Worm (Caenorhabditis elegans) whole organism, early embryonic: ENCODE results near the gene F44B9.8.

ENCODE experiments used
- F13C5.2 ChIP-seq: sonication (generic microtip); optimal IDR thresholded peaks from 2 replicates; lab custom pipeline; 2017; ENCODE audit warnings: mild to moderate bottlenecking, missing genetic modification characterization, inconsistent platforms, missing compliant biosample characterization
- ama-1 ChIP-seq: fragments of 150-350 bp; optimal IDR thresholded peaks from 2 replicates; lab custom pipeline; 2014
- ceh-36 ChIP-seq: sonication (generic microtip); optimal IDR thresholded peaks from 2 replicates; lab custom pipeline; 2016; ENCODE audit warnings: missing genetic modification characterization, inconsistent platforms, missing compliant biosample characterization
- ets-7 ChIP-seq: sonication (generic microtip); optimal IDR thresholded peaks from 2 replicates; lab custom pipeline; 2016; ENCODE audit warnings: missing genotype, missing genetic modification characterization, missing compliant biosample characterization
- flt-1 ChIP-seq: fragments of 200-800 bp; sonication (Bioruptor generic); IDR thresholded peaks from 2 replicates; pipeline ENCODE4 v1.3.6; 2022; ENCODE audit warnings: missing genetic modification characterization, missing compliant biosample characterization
- hmbx-1 ChIP-seq: sonication (generic microtip); optimal IDR thresholded peaks from 2 replicates; lab custom pipeline; 2016; ENCODE audit warnings: mild to moderate bottlenecking, missing genetic modification characterization, missing compliant biosample characterization
- pes-1 ChIP-seq: fragments of 200-800 bp; sonication (Bioruptor generic); IDR thresholded peaks from 2 replicates; pipeline ENCODE4 v1.3.6; 2022; ENCODE audit warnings: missing genetic modification reagents, missing genetic modification characterization, missing compliant biosample characterization

DNA sequence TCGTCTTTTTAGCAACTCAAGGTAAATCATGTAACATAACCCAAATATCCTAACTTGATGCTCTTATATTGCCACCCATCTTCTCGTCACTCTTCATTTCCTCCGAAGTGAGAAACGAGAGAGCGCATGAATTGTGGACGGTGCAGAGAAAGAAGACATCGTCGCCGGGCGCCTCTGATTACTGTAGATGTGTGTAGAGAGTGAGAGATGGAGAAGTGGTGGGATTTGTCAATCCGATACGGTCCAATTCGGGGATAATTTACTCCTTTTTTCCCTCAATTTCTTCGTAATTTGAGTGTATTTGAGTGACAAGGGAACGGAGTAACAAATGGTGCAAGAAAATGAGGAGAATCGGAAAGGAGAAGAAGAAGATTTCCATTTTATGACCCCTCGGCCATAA is 31.7 kb upstream of the F44B9.8 start:
- TF ChIP-seq pes-1 (GFP tag; lab: Robert Waterston, UW) (no peak), flt-1 (GFP tag; lab: Robert Waterston, UW) (no peak), F13C5.2 (tag; lab: Kevin White, UChicago) (no peak), hmbx-1 (no peak), ceh-36 (tag; lab: Kevin White, UChicago) (no peak), ama-1 (no peak), ets-7 (tag; lab: Kevin White, UChicago) (no peak)
